Worm (Caenorhabditis elegans) whole organism, midembryonic: ENCODE results near the gene W08E12.2.
A peak's percentile ranks its signal among the peaks of the same experiment; 100 is the strongest.
"Not testable (repeated sequence)": the region's sequence is repeated elsewhere in the genome, so short reads cannot be mapped to it uniquely, and the experiment has no call there.

Experiments
- T22C8.4 ChIP-seq: fragments of 200-800 bp; sonication (Bioruptor generic); IDR thresholded peaks from 2 replicates; pipeline ENCODE4 v1.3.6; 2022; ENCODE audit warnings: missing genetic modification characterization, missing compliant biosample characterization
- cog-1 ChIP-seq: sonication (generic microtip); optimal IDR thresholded peaks from 2 replicates; lab custom pipeline; 2016; ENCODE audit warnings: missing genetic modification characterization, missing compliant biosample characterization
- flt-1 ChIP-seq: fragments of 200-800 bp; sonication (Bioruptor generic); IDR thresholded peaks from 2 replicates; pipeline ENCODE4 v1.3.6; 2022; ENCODE audit warnings: missing genetic modification characterization, missing compliant biosample characterization
- klf-2 ChIP-seq: fragments of 200-800 bp; sonication (Bioruptor generic); conservative IDR thresholded peaks from 2 replicates; pipeline ENCODE4 v1.3.6; 2022; ENCODE audit warnings: missing genetic modification reagents, missing genetic modification characterization, missing compliant biosample characterization
- med-1 ChIP-seq: sonication (generic microtip); optimal IDR thresholded peaks from 2 replicates; lab custom pipeline; 2017; ENCODE audit warnings: missing genetic modification characterization, mild to moderate bottlenecking, missing compliant biosample characterization, antibody characterized with exemption, missing genetic modification reagents; ENCODE audit not compliant: insufficient read depth
- ref-1 ChIP-seq: fragments of 200-800 bp; sonication (Bioruptor generic); conservative IDR thresholded peaks from 2 replicates; pipeline ENCODE4 v1.3.6; 2022; ENCODE audit warnings: missing genetic modification reagents, missing genetic modification characterization, missing compliant biosample characterization
- tab-1 ChIP-seq: fragments of 200-800 bp; sonication (Bioruptor generic); IDR thresholded peaks from 2 replicates; pipeline ENCODE4 v1.3.6; 2022; ENCODE audit warnings: missing genetic modification characterization, missing compliant biosample characterization
- ztf-23 ChIP-seq: fragments of 200-800 bp; sonication (Bioruptor generic); IDR thresholded peaks from 2 replicates; pipeline ENCODE4 v1.3.6; 2022; ENCODE audit warnings: missing genetic modification reagents, missing genetic modification characterization, missing compliant biosample characterization
- ztf-29 ChIP-seq: fragments of 200-800 bp; sonication (Bioruptor generic); IDR thresholded peaks from 2 replicates; pipeline ENCODE4 v1.3.6; 2022; ENCODE audit warnings: missing genetic modification reagents, missing genetic modification characterization, missing compliant biosample characterization

W08E12.2 gene

DNA sequence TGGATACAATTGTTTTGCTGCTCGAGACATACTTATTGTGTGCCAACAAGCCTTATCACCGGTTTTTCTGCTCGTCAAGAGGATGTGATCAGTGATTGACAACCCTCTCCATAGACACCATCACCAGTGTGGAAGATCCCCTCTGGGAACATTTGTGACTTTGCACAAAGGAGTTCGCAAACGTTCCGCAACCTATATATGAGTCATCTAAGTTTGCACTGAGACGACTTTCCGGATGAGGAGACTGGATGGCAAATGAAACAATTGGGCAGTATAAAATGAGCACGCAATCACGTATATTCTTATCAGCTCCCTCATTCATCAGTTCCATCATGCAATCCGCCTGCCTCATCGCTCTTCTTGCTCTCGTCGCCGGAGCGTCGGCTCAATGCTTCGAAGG lies 5.2 kb upstream of the W08E12.2 start, which contains the start of gene W08E12.5:
Gene W08E12.5 (plus strand): TSS at position 301 of the 400 bp plus-strand sequence.
- TF ChIP-seq med-1 (GFP tag; lab: Kevin White, UChicago) = no peak
- TF ChIP-seq cog-1 = no peak
- no peak for TF ChIP-seq flt-1 (GFP tag; lab: Robert Waterston, UW)
- TF ChIP-seq ref-1 (GFP tag; lab: Robert Waterston, UW) = no peak
- TF ChIP-seq klf-2 (GFP tag; lab: Robert Waterston, UW) = no peak
- TF ChIP-seq ztf-23 (GFP tag; lab: Robert Waterston, UW) = no peak
- no peak for TF ChIP-seq ztf-29 (GFP tag; lab: Robert Waterston, UW)
- TF ChIP-seq T22C8.4 (GFP tag; lab: Robert Waterston, UW) = no peak

- TF ChIP-seq klf-2 (GFP tag; lab: Robert Waterston, UW); med-1 (GFP tag; lab: Kevin White, UChicago); flt-1 (GFP tag; lab: Robert Waterston, UW): not testable (repeated sequence)
These were observed 3.6 kb upstream of the W08E12.2 start, which contains the start of gene W08E12.4 for ce11 chrIV:3302058-3302457. TSS of gene W08E12.4 (plus strand) at chrIV:3302358.

ce11 chrIV:3303690-3304089 lies 2.0 kb upstream of the W08E12.2 start, which contains the start of gene idpp-12:
TSS of gene idpp-12 (plus strand) at chrIV:3303990.
- TF ChIP-seq T22C8.4 (GFP tag; lab: Robert Waterston, UW); cog-1; med-1 (GFP tag; lab: Kevin White, UChicago): not testable (repeated sequence)

ce11 chrIV:3307463-3307862 lies 1.8 kb downstream of the W08E12.2 start, which contains the start of gene W08E12.9:
TSS of gene W08E12.9 (minus strand) at chrIV:3307563.
- no peak for TF ChIP-seq med-1 (GFP tag; lab: Kevin White, UChicago)
- no peak for TF ChIP-seq T22C8.4 (GFP tag; lab: Robert Waterston, UW)
- no peak for TF ChIP-seq tab-1 (GFP tag; lab: Robert Waterston, UW)
- TF ChIP-seq klf-2 (GFP tag; lab: Robert Waterston, UW) = no peak
- no peak for TF ChIP-seq cog-1
- no peak for TF ChIP-seq ref-1 (GFP tag; lab: Robert Waterston, UW)
- no peak for TF ChIP-seq flt-1 (GFP tag; lab: Robert Waterston, UW)
- TF ChIP-seq ztf-29 (GFP tag; lab: Robert Waterston, UW) = no peak
- no peak for TF ChIP-seq ztf-23 (GFP tag; lab: Robert Waterston, UW)

- no peak for TF ChIP-seq ztf-23 (GFP tag; lab: Robert Waterston, UW)
- TF ChIP-seq med-1 (GFP tag; lab: Kevin White, UChicago) = no peak
- TF ChIP-seq klf-2 (GFP tag; lab: Robert Waterston, UW) = no peak
- no peak for TF ChIP-seq cog-1
- no peak for TF ChIP-seq ref-1 (GFP tag; lab: Robert Waterston, UW)
- TF ChIP-seq flt-1 (GFP tag; lab: Robert Waterston, UW) = no peak
- no peak for TF ChIP-seq tab-1 (GFP tag; lab: Robert Waterston, UW)
- no peak for TF ChIP-seq T22C8.4 (GFP tag; lab: Robert Waterston, UW)
- no peak for TF ChIP-seq ztf-29 (GFP tag; lab: Robert Waterston, UW)
These were observed 3.2 kb downstream of the W08E12.2 start for ce11 chrIV:3308885-3309284.

DNA sequence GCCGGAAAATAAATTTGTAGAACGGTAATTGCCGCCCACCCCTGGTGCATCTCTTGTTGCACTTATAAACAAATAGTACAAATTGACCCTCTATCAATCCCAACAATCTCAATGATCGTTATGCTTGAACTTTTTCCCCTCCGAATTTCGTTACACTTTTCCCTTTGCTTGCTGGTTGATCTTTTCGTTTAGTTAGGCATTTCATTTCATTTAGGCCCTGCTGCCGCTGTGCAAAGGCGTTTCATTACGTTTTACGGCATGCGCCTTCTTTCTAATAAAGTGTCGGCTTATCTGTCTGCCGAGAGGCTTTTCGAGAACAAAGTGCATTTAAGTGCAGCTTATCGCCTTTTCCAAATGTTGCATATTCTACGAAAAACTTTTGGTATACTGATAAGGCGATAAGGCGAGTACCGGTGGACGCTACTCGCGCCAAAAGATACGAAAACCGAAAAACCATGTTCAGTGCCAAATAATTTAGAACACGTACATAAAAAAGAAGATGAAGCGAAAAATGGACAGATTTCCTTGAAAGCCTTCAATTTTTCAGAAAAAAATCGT lies 5.1 kb downstream of the W08E12.2 start:
- TF ChIP-seq cog-1 (no peak), T22C8.4 (GFP tag; lab: Robert Waterston, UW) (no peak), ref-1 (GFP tag; lab: Robert Waterston, UW) (no peak), tab-1 (GFP tag; lab: Robert Waterston, UW) (no peak), med-1 (GFP tag; lab: Kevin White, UChicago) (no peak), ztf-29 (GFP tag; lab: Robert Waterston, UW) (no peak), klf-2 (GFP tag; lab: Robert Waterston, UW) (no peak), flt-1 (GFP tag; lab: Robert Waterston, UW) (no peak), ztf-23 (GFP tag; lab: Robert Waterston, UW) (no peak)

- TF ChIP-seq klf-2 (GFP tag; lab: Robert Waterston, UW) (no peak), T22C8.4 (GFP tag; lab: Robert Waterston, UW) (peak; percentile 62; the same call in 1 of the 2 replicates)
These were observed 5.6 kb downstream of the W08E12.2 start, which contains the start of gene zip-11 for ce11 chrIV:3311243-3311642. TSS of gene zip-11 (plus strand) at chrIV:3311276.

DNA sequence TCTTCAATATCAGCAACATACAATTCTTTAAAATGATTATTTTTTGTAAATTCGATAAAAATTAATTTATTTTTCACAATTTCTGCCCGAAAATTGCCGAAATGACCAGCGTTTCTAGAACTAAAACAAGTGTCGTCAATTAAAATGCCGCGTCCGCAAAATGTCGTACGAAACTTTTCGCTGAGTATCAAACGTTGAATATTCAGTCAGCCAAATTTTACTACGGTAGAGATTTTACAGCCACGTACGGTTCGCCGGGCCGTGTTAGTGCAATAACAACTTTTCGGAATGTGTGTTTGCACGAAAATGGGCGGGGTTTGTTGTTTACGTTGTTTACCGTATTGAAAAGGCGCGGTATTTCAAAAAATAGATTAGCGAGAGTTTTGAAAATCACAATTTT lies 7.6 kb downstream of the W08E12.2 start:
- 0 out of 2 replicates have a peak, but pooled peaks have one; percentile 34 for TF ChIP-seq ztf-23 (GFP tag; lab: Robert Waterston, UW)

DNA sequence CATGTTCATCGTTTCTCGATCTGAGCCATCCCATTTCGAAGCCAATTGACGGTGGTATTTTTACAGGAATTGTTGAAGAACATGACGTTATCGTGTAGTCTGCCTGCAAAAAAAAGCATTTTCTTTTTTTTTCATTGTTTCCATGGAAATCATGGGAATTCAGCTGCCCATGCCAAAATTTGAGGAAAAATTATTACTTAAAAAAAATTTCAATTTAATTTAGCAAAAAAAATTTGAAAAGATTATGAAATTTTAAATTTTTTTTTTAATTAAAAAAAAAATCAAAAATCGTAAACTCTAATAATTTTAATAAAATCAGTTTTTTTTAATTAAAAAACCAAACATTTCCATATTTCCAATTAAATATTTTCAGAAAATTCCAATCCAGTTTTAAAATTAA lies 26.1 kb downstream of the W08E12.2 start, which contains the start of gene F42A6.5:
Gene F42A6.5 (minus strand): TSS at position 101 of the 400 bp plus-strand sequence.
- TF ChIP-seq cog-1; ztf-29 (GFP tag; lab: Robert Waterston, UW); tab-1 (GFP tag; lab: Robert Waterston, UW): not testable (repeated sequence)

- no peak for TF ChIP-seq flt-1 (GFP tag; lab: Robert Waterston, UW)
- TF ChIP-seq ztf-23 (GFP tag; lab: Robert Waterston, UW) = 0 out of 2 replicates have a peak, but pooled peaks have one; percentile 26
These were observed 30.9 kb downstream of the W08E12.2 start, which contains the start of gene F42A6.6 for ce11 chrIV:3336585-3336984. TSS of gene F42A6.6 (minus strand) at chrIV:3336873.
